Worm (Caenorhabditis elegans): Measurements from ENCODE around the gene ugt-8.

The ugt-8 gene

ce11 chrV:4944219-4944618, 40.5 kb downstream of the ugt-8 start, which contains the start of gene str-211:
Gene str-211 (minus strand): TSS chrV:4944319.
- TF ChIP-seq tra-4 (tag; optimal IDR thresholded peaks at IDR 0.05): no peak
- TF ChIP-seq aly-1 (tag; optimal IDR thresholded peaks at IDR 0.05): no peak
- no peak for TF ChIP-seq ceh-36 (tag; optimal IDR thresholded peaks at IDR 0.05)
- no peak for TF ChIP-seq scrt-1 (GFP tag; IDR thresholded peaks at IDR 0.05)
- TF ChIP-seq ets-7 (tag; optimal IDR thresholded peaks at IDR 0.05): no peak
- no peak for TF ChIP-seq hnd-1 (tag; optimal IDR thresholded peaks at IDR 0.05)
- TF ChIP-seq F13C5.2 (tag; optimal IDR thresholded peaks at IDR 0.05): no peak
- no peak for TF ChIP-seq tbx-11 (GFP tag; IDR thresholded peaks at IDR 0.05)
- TF ChIP-seq tbx-37 (GFP tag; conservative IDR thresholded peaks at IDR 0.05): no peak
- TF ChIP-seq hmbx-1 (tag; optimal IDR thresholded peaks at IDR 0.05): no peak
- TF ChIP-seq ama-1 (optimal IDR thresholded peaks at IDR 0.05): no peak

DNA sequence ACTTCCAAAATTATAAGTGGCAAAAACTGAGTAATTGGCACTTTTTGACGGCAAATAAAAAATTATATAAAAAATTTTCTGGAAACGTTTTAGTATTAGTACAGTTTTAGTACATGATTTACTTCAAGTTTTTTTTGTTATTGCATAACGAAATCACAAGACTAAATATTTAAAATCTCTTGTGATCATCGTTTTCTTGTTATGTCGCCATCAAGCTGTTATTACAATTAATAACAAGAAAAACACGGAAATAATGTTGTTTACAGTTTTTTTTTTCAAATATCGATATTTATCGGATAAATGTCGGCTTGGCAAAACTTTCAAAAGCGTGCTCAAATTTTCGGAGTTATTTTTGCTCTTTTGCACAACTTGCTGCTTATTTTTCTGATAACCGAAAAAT, 44.9 kb downstream of the ugt-8 start, which contains the start of gene str-209:
Gene str-209 (plus strand): TSS at position 301 of the 400 bp plus-strand sequence.
- TF ChIP-seq B0310.2 (tag; optimal IDR thresholded peaks at IDR 0.05) (no peak), F13C5.2 (tag; optimal IDR thresholded peaks at IDR 0.05) (no peak), pes-1 (GFP tag; IDR thresholded peaks at IDR 0.05) (no peak), tbx-37 (GFP tag; conservative IDR thresholded peaks at IDR 0.05) (no peak), hnd-1 (tag; optimal IDR thresholded peaks at IDR 0.05) (no peak), hmbx-1 (tag; optimal IDR thresholded peaks at IDR 0.05) (no peak), scrt-1 (GFP tag; IDR thresholded peaks at IDR 0.05) (no peak), tra-4 (tag; optimal IDR thresholded peaks at IDR 0.05) (no peak), hmg-4 (GFP tag; optimal IDR thresholded peaks at IDR 0.05) (no peak), aly-1 (tag; optimal IDR thresholded peaks at IDR 0.05) (no peak), sea-1 (GFP tag; conservative IDR thresholded peaks at IDR 0.05) (no peak), ets-7 (tag; optimal IDR thresholded peaks at IDR 0.05) (no peak)

DNA sequence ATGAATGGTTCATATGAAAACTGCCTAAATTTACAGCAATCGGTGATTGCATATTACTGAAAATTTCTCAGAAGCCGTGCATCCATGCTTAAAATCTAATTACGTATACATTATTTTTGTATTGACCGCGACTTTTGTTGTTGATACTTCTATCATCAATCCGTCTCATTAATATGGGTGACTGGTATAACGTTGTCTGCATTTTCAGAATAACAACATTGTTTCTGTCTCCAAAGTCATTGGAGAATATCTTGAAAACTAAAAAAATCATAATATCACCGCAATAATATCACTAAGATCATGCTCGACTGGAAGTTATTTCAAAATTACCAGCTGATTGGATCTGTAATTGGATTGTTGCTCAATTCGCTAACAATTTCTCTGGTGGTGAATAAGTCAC, 47.7 kb downstream of the ugt-8 start, which contains the start of gene str-207:
Gene str-207 (plus strand): TSS at position 301 of the 400 bp plus-strand sequence.
- no peak for TF ChIP-seq tbx-11 (GFP tag; IDR thresholded peaks at IDR 0.05)
- no peak for TF ChIP-seq tra-4 (tag; optimal IDR thresholded peaks at IDR 0.05)
- no peak for TF ChIP-seq sea-1 (GFP tag; conservative IDR thresholded peaks at IDR 0.05)
- no peak for TF ChIP-seq hmbx-1 (tag; optimal IDR thresholded peaks at IDR 0.05)
- TF ChIP-seq hmg-4 (GFP tag; optimal IDR thresholded peaks at IDR 0.05): no peak
- no peak for TF ChIP-seq pes-1 (GFP tag; IDR thresholded peaks at IDR 0.05)
- TF ChIP-seq hnd-1 (tag; optimal IDR thresholded peaks at IDR 0.05): no peak
- no peak for TF ChIP-seq tbx-37 (GFP tag; conservative IDR thresholded peaks at IDR 0.05)
- TF ChIP-seq aly-1 (tag; optimal IDR thresholded peaks at IDR 0.05): no peak
- TF ChIP-seq B0310.2 (tag; optimal IDR thresholded peaks at IDR 0.05): no peak
- TF ChIP-seq F13C5.2 (tag; optimal IDR thresholded peaks at IDR 0.05): no peak
- TF ChIP-seq ceh-13 (GFP tag; optimal IDR thresholded peaks at IDR 0.05): no peak
- TF ChIP-seq flt-1 (GFP tag; IDR thresholded peaks at IDR 0.05): no peak
